Worm (Caenorhabditis elegans) whole organism, late embryonic: ENCODE data around the gene srbc-3.

Source experiments
- C08G9.2 ChIP-seq: sonication (generic microtip); optimal IDR thresholded peaks from 2 replicates; lab custom pipeline; 2016; ENCODE audit warnings: mild to moderate bottlenecking, missing genetic modification characterization, moderate library complexity, missing compliant biosample characterization
- T23F11.4 ChIP-seq: fragments of 200-800 bp; sonication (Bioruptor generic); optimal IDR thresholded peaks from 2 replicates; lab custom pipeline; 2018; ENCODE audit warnings: mild to moderate bottlenecking, missing genetic modification characterization, missing compliant biosample characterization
- ama-1 ChIP-seq: fragments of 150-350 bp; optimal IDR thresholded peaks from 2 replicates; lab custom pipeline; 2014
- ceh-18 ChIP-seq: sonication (generic microtip); optimal IDR thresholded peaks from 2 replicates; lab custom pipeline; 2016; ENCODE audit warnings: missing genetic modification characterization, missing compliant biosample characterization
- ceh-19 ChIP-seq: fragments of 200-800 bp; sonication (Bioruptor generic); optimal IDR thresholded peaks from 2 replicates; lab custom pipeline; 2018; ENCODE audit warnings: mild to moderate bottlenecking, missing genetic modification characterization, missing compliant biosample characterization
- eyg-1 ChIP-seq: sonication (generic microtip); optimal IDR thresholded peaks from 2 replicates; lab custom pipeline; 2016; ENCODE audit warnings: missing genotype, missing genetic modification characterization, missing compliant biosample characterization
- hlh-8 ChIP-seq: sonication (generic microtip); optimal IDR thresholded peaks from 2 replicates; lab custom pipeline; 2016; ENCODE audit warnings: missing genotype, missing genetic modification characterization, missing compliant biosample characterization
- nhr-11 ChIP-seq: fragments of 150-350 bp; optimal IDR thresholded peaks from 2 replicates; lab custom pipeline; 2014; ENCODE audit warnings: missing biosample characterization, missing genetic modification characterization
- nhr-232 ChIP-seq: sonication (generic microtip); optimal IDR thresholded peaks from 2 replicates; lab custom pipeline; 2016; ENCODE audit warnings: missing genetic modification characterization, missing compliant biosample characterization
- pag-3 ChIP-seq: sonication (generic microtip); optimal IDR thresholded peaks from 2 replicates; lab custom pipeline; 2016; ENCODE audit warnings: missing compliant biosample characterization, missing genetic modification characterization, borderline replicate concordance
- pha-2 ChIP-seq: sonication (generic microtip); optimal IDR thresholded peaks from 2 replicates; lab custom pipeline; 2017; ENCODE audit warnings: mild to moderate bottlenecking, missing genetic modification characterization, missing compliant biosample characterization
- unc-3 ChIP-seq, 2 experiments: fragments of 200-800 bp in 1 of 2; sonication (Bioruptor generic) in 1 of 2; sonication (generic microtip) in 1 of 2; conservative IDR thresholded peaks in 1 of 2; optimal IDR thresholded peaks in 1 of 2; 2 replicates each; pipeline versions ENCODE4 v1.3.6 to Lab custom; 2016 to 2022; ENCODE audit warnings: missing compliant biosample characterization in 2 of 2, missing genetic modification characterization in 2 of 2, missing genetic modification reagents in 1 of 2
- unc-55 ChIP-seq: sonication (generic microtip); optimal IDR thresholded peaks from 2 replicates; lab custom pipeline; 2017; ENCODE audit warnings: missing biosample characterization, missing genetic modification reagents, missing genetic modification characterization

DNA sequence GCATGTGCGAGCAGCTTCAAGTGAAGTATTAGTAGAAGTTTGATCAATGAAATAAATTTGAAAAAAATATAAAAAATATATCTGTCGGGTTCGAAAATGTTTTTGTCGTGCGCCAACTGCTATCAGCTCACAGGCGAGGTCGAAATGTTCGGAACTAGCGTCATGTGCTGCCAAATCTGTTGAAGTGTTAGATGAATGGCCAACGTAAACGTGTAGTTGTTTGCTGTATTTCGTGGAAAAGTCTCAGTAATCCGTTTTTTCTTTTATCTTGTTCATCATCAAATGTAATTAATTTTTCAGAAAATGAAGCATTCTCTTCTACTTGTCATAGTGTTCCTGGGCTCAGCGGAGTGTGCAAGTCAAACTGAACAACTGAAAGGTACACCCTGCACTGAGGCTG lies 41.6 kb downstream of the srbc-3 start, which contains the start of gene C17B7.15:
- no peak for TF ChIP-seq pag-3 (tag; lab: Kevin White, UChicago)
- TF ChIP-seq hlh-8 (tag; lab: Kevin White, UChicago): no peak
- TF ChIP-seq ceh-18 (tag; lab: Kevin White, UChicago): no peak
- no peak for TF ChIP-seq ceh-19 (GFP tag; lab: Kevin White, UChicago)
- no peak for TF ChIP-seq nhr-11 (tag; lab: Kevin White, UChicago)
- TF ChIP-seq unc-3 (GFP tag; conservative IDR thresholded peaks at IDR 0.05; lab: Robert Waterston, UW): no peak
- no peak for TF ChIP-seq unc-3 (tag; optimal IDR thresholded peaks at IDR 0.05; lab: Kevin White, UChicago)
- no peak for TF ChIP-seq ama-1 (lab: Kevin White, UChicago)
- TF ChIP-seq T23F11.4 (GFP tag; lab: Kevin White, UChicago): no peak
- TF ChIP-seq pha-2 (tag; lab: Kevin White, UChicago): no peak
- TF ChIP-seq C08G9.2 (tag; lab: Kevin White, UChicago): no peak
- TF ChIP-seq unc-55 (GFP tag; lab: Kevin White, UChicago): no peak
- TF ChIP-seq eyg-1: no peak
- TF ChIP-seq nhr-232: no peak
